Fruit fly (Drosophila melanogaster) whole organism, wandering third instar larva: ENCODE measurements around the gene HP1b.

Experiments used
- Abd-B ChIP-seq: fragments of >200 bp; optimal IDR thresholded peaks from 2 replicates; lab custom pipeline; 2017; ENCODE audit warnings: missing biosample characterization, missing genetic modification characterization
- CG32264 ChIP-seq: fragments of 200-800 bp; sonication (Bioruptor generic); optimal IDR thresholded peaks from 2 replicates; lab custom pipeline; 2016; ENCODE audit warnings: missing biosample characterization, missing genetic modification characterization
- CG9705 ChIP-seq: fragments of 200-800 bp; sonication (Bioruptor generic); optimal IDR thresholded peaks from 2 replicates; lab custom pipeline; 2018; ENCODE audit warnings: missing biosample characterization, mild to moderate bottlenecking, missing genetic modification characterization
- CrebA ChIP-seq: fragments of 200-800 bp; sonication (Bioruptor generic); optimal IDR thresholded peaks from 2 replicates; lab custom pipeline; 2016; ENCODE audit warnings: missing biosample characterization, mild to moderate bottlenecking, missing genetic modification characterization, borderline replicate concordance
- Dfd ChIP-seq: fragments of >200 bp; optimal IDR thresholded peaks from 2 replicates; lab custom pipeline; 2017; ENCODE audit warnings: missing biosample characterization, missing genetic modification characterization
- Dif ChIP-seq: fragments of 200-275, 200-300 bp; sonication (Bioruptor generic); optimal IDR thresholded peaks from 2 replicates; lab custom pipeline; 2018; ENCODE audit warnings: missing biosample characterization, missing genetic modification characterization; ENCODE audit not compliant: partially characterized antibody
- GATAd ChIP-seq: sonication (Bioruptor generic); optimal IDR thresholded peaks from 2 replicates; lab custom pipeline; 2016; ENCODE audit warnings: missing biosample characterization, missing genetic modification characterization
- HLH106 ChIP-seq: fragments of 200-800 bp; optimal IDR thresholded peaks from 3 replicates; lab custom pipeline; 2019; ENCODE audit warnings: missing biosample characterization, mild to moderate bottlenecking, missing genetic modification characterization, moderate library complexity
- Hnf4 ChIP-seq: fragments of 200-800 bp; sonication (Bioruptor generic); optimal IDR thresholded peaks from 2 replicates; lab custom pipeline; 2016; ENCODE audit warnings: missing biosample characterization, mild to moderate bottlenecking, missing genetic modification characterization
- Hr78 ChIP-seq: fragments of >200 bp; optimal IDR thresholded peaks from 2 replicates; lab custom pipeline; 2017; ENCODE audit warnings: missing biosample characterization, missing genetic modification characterization
- Hr83 ChIP-seq: fragments of 200-300 bp; sonication (Bioruptor generic); optimal IDR thresholded peaks from 2 replicates; lab custom pipeline; 2016; ENCODE audit warnings: missing biosample characterization, mild to moderate bottlenecking, missing genetic modification characterization, moderate library complexity; ENCODE audit not compliant: poor library complexity, severe bottlenecking
- Jra ChIP-seq: sonication (Bioruptor generic); optimal IDR thresholded peaks from 2 replicates; lab custom pipeline; 2016; ENCODE audit warnings: missing biosample characterization, missing genetic modification characterization
- Mio ChIP-seq: sonication (Bioruptor generic); optimal IDR thresholded peaks from 2 replicates; lab custom pipeline; 2016; ENCODE audit warnings: missing biosample characterization, missing genetic modification characterization
- Myc ChIP-seq: fragments of >200 bp; optimal IDR thresholded peaks from 2 replicates; lab custom pipeline; 2017
- N ChIP-seq: fragments of >200 bp; optimal IDR thresholded peaks from 2 replicates; lab custom pipeline; 2018; ENCODE audit warnings: missing biosample characterization, missing external identifiers, missing genetic modification characterization
- OdsH ChIP-seq: fragments of 200-800 bp; sonication (Bioruptor generic); optimal IDR thresholded peaks from 2 replicates; lab custom pipeline; 2016; ENCODE audit warnings: missing biosample characterization, mild to moderate bottlenecking, missing genetic modification characterization
- Rel ChIP-seq, 2 experiments: fragments of 200-800 bp; sonication (Bioruptor generic) in 1 of 2; optimal IDR thresholded peaks; 2 replicates in 1 of 2; 3 replicates in 1 of 2; lab custom pipeline; 2016 to 2019; ENCODE audit warnings: mild to moderate bottlenecking in 2 of 2, missing biosample characterization in 2 of 2, missing genetic modification characterization in 2 of 2, moderate library complexity in 1 of 2
- Sp1 ChIP-seq: fragments of 200-800 bp; sonication (Bioruptor generic); optimal IDR thresholded peaks from 3 replicates; lab custom pipeline; 2019; ENCODE audit warnings: missing biosample characterization, mild to moderate bottlenecking, missing genetic modification characterization, moderate library complexity
- Vsx2 ChIP-seq: fragments of 200-300, 225-300 bp; sonication (Bioruptor generic); optimal IDR thresholded peaks from 2 replicates; lab custom pipeline; 2018; ENCODE audit warnings: missing biosample characterization, missing genetic modification characterization; ENCODE audit not compliant: partially characterized antibody
- br ChIP-seq: fragments of 200-800 bp; sonication (Bioruptor generic); optimal IDR thresholded peaks from 2 replicates; lab custom pipeline; 2016; ENCODE audit warnings: missing biosample characterization, missing genetic modification characterization
- brk ChIP-seq: fragments of 200-800 bp; sonication (Bioruptor generic); optimal IDR thresholded peaks from 2 replicates; lab custom pipeline; 2016; ENCODE audit warnings: missing biosample characterization, mild to moderate bottlenecking, missing genetic modification characterization
- dl ChIP-seq, 2 experiments: fragments of 175-275, 200-275 bp in 1 of 2; fragments of 200-275 bp in 1 of 2; sonication (Bioruptor generic); optimal IDR thresholded peaks; lab custom pipeline; 2018; ENCODE audit warnings: mild to moderate bottlenecking in 2 of 2, missing biosample characterization in 2 of 2, missing genetic modification characterization in 2 of 2, moderate library complexity in 2 of 2; ENCODE audit not compliant: partially characterized antibody in 2 of 2, insufficient read depth in 1 of 2
- dmrt93B ChIP-seq: fragments of 200-800 bp; sonication (Bioruptor generic); optimal IDR thresholded peaks from 2 replicates; lab custom pipeline; 2018; ENCODE audit warnings: missing biosample characterization, mild to moderate bottlenecking, missing genetic modification characterization
- dsf ChIP-seq: sonication (Bioruptor generic); optimal IDR thresholded peaks from 2 replicates; lab custom pipeline; 2016; ENCODE audit warnings: missing biosample characterization, missing genetic modification characterization, borderline replicate concordance
- ey ChIP-seq: fragments of 200-800 bp; sonication (Bioruptor generic); optimal IDR thresholded peaks from 2 replicates; lab custom pipeline; 2016; ENCODE audit warnings: missing biosample characterization, missing genetic modification characterization
- foxo ChIP-seq, 2 experiments: fragments of 200-800 bp; sonication (Bioruptor generic); optimal IDR thresholded peaks; 2 replicates in 1 of 2; 3 replicates in 1 of 2; lab custom pipeline; 2016 to 2017; ENCODE audit warnings: missing biosample characterization in 2 of 2, missing genetic modification characterization in 2 of 2
- fru ChIP-seq: fragments of 200-800 bp; sonication (Bioruptor generic); optimal IDR thresholded peaks from 3 replicates; lab custom pipeline; 2016; ENCODE audit warnings: missing biosample characterization, mild to moderate bottlenecking, missing genetic modification characterization
- h ChIP-seq: fragments of 200-800 bp; sonication (Bioruptor generic); optimal IDR thresholded peaks from 3 replicates; lab custom pipeline; 2016; ENCODE audit warnings: missing biosample characterization, mild to moderate bottlenecking, missing genetic modification characterization
- jim ChIP-seq: fragments of 175-275, 200-325 bp; sonication (Bioruptor generic); optimal IDR thresholded peaks from 2 replicates; lab custom pipeline; 2016; ENCODE audit warnings: missing biosample characterization, mild to moderate bottlenecking, missing genetic modification characterization
- lola ChIP-seq: fragments of >200 bp; optimal IDR thresholded peaks from 2 replicates; lab custom pipeline; 2017; ENCODE audit warnings: missing biosample characterization, missing genetic modification characterization
- pan ChIP-seq: fragments of >200 bp; optimal IDR thresholded peaks from 2 replicates; lab custom pipeline; 2017
- psq ChIP-seq: fragments of 200-800 bp; sonication (Bioruptor generic); optimal IDR thresholded peaks from 3 replicates; lab custom pipeline; 2017; ENCODE audit warnings: missing biosample characterization, mild to moderate bottlenecking, missing genetic modification characterization, moderate library complexity
- rgr ChIP-seq: fragments of 200-800 bp; sonication (Bioruptor generic); optimal IDR thresholded peaks from 3 replicates; lab custom pipeline; 2016; ENCODE audit warnings: missing biosample characterization, mild to moderate bottlenecking, missing genetic modification characterization
- sage ChIP-seq: fragments of 200-800 bp; sonication (Bioruptor generic); optimal IDR thresholded peaks from 2 replicates; lab custom pipeline; 2016; ENCODE audit warnings: missing biosample characterization, mild to moderate bottlenecking, missing genetic modification characterization
- sv ChIP-seq: fragments of 200-800 bp; sonication (Bioruptor generic); optimal IDR thresholded peaks from 3 replicates; lab custom pipeline; 2016; ENCODE audit warnings: missing biosample characterization, missing genetic modification characterization
- tai ChIP-seq: sonication (Bioruptor generic); optimal IDR thresholded peaks from 2 replicates; lab custom pipeline; 2016; ENCODE audit warnings: missing biosample characterization, missing genetic modification characterization
- usp ChIP-seq: fragments of >200 bp; optimal IDR thresholded peaks from 2 replicates; lab custom pipeline; 2017; ENCODE audit warnings: missing biosample characterization, missing genetic modification characterization
- woc ChIP-seq: sonication (Bioruptor generic); optimal IDR thresholded peaks from 2 replicates; lab custom pipeline; 2016; ENCODE audit warnings: missing biosample characterization, mild to moderate bottlenecking, missing genetic modification characterization

The HP1b gene

dm6 chrX:9109072-9109844 is 28.4 kb downstream of the HP1b start:
- TF ChIP-seq ey (GFP tag; lab: Kevin White, UChicago) (peak; percentile 25), Rel (GFP tag; optimal IDR thresholded peaks at IDR 0.05; lab: Kevin White, UChicago) (no peak), Rel (tag; optimal IDR thresholded peaks at IDR 0.05; lab: Kevin White, UChicago) (no peak), br (GFP tag; lab: Kevin White, UChicago) (no peak), Vsx2 (GFP tag; lab: Kevin White, UChicago) (no peak), Hnf4 (GFP tag; lab: Kevin White, UChicago) (no peak), CG9705 (GFP tag; lab: Kevin White, UChicago) (peak; percentile 8), usp (GFP tag; lab: Kevin White, UChicago) (no peak), HLH106 (peak; percentile 58), OdsH (GFP tag; lab: Kevin White, UChicago) (peak; percentile 28), CG32264 (GFP tag; lab: Kevin White, UChicago) (no peak), GATAd (GFP tag; lab: Kevin White, UChicago) (no peak), Hr78 (GFP tag; lab: Kevin White, UChicago) (no peak), foxo (GFP tag; optimal IDR thresholded peaks at IDR 0.05; lab: Kevin White, UChicago) (peak in 1 of 2 experiments; percentile 37), brk (GFP tag; lab: Kevin White, UChicago) (no peak), pan (lab: Kevin White, UChicago) (no peak), dmrt93B (GFP tag; lab: Kevin White, UChicago) (no peak), Mio (no peak), psq (GFP tag; lab: Kevin White, UChicago) (peak; percentile 21), sage (GFP tag; lab: Kevin White, UChicago) (no peak), Myc (no peak), Dfd (GFP tag; lab: Kevin White, UChicago) (no peak), tai (GFP tag; lab: Kevin White, UChicago) (no peak), N (no peak), Jra (GFP tag; lab: Kevin White, UChicago) (no peak), Abd-B (no peak), rgr (GFP tag; lab: Kevin White, UChicago) (peak; percentile 21), sv (GFP tag; lab: Kevin White, UChicago) (no peak), dl (GFP tag; optimal IDR thresholded peaks at IDR 0.05; lab: Kevin White, UChicago; ENCODE audit: insufficient read depth in 1 of 2, partially characterized antibody in 2 of 2) (no peak), fru (peak; percentile 29), jim (GFP tag; lab: Kevin White, UChicago) (no peak), CrebA (GFP tag; lab: Kevin White, UChicago) (no peak), dsf (GFP tag; lab: Kevin White, UChicago) (no peak), woc (GFP tag; lab: Kevin White, UChicago) (peak; percentile 68), Sp1 (GFP tag; lab: Kevin White, UChicago) (peak; percentile 19), lola (no peak), Hr83 (GFP tag; lab: Kevin White, UChicago) (peak; percentile 17), Dif (GFP tag; lab: Kevin White, UChicago) (no peak), h (GFP tag; lab: Kevin White, UChicago) (peak; percentile 7)
- TF ChIP-seq, all 38 proteins: peak for 12

- TF ChIP-seq Dfd (GFP tag; lab: Kevin White, UChicago) = peak; percentile 85
- no peak for TF ChIP-seq Dif (GFP tag; lab: Kevin White, UChicago)
- TF ChIP-seq sage (GFP tag; lab: Kevin White, UChicago) = no peak
- no peak for TF ChIP-seq usp (GFP tag; lab: Kevin White, UChicago)
- TF ChIP-seq Hr78 (GFP tag; lab: Kevin White, UChicago) = no peak
- no peak for TF ChIP-seq br (GFP tag; lab: Kevin White, UChicago)
- no peak for TF ChIP-seq ey (GFP tag; lab: Kevin White, UChicago)
- no peak for TF ChIP-seq Jra (GFP tag; lab: Kevin White, UChicago)
These were observed 29.5 kb downstream of the HP1b start for dm6 chrX:9110155-9110909.
